Worm (Caenorhabditis elegans) whole organism, L4 larva: Measurements from ENCODE around the gene Y54G11A.19.

Source experiments
- R02D3.7 ChIP-seq: fragments of 150-350 bp; sonication (generic microtip); optimal IDR thresholded peaks from 3 replicates; lab custom pipeline; 2014; ENCODE audit warnings: missing biosample characterization, missing genetic modification characterization
- aly-2 ChIP-seq: sonication (generic microtip); optimal IDR thresholded peaks from 2 replicates; lab custom pipeline; 2018; ENCODE audit warnings: missing biosample characterization, missing genetic modification characterization
- ces-1 ChIP-seq: fragments of 150-350 bp; sonication (generic microtip); optimal IDR thresholded peaks from 4 replicates; lab custom pipeline; 2014; ENCODE audit warnings: missing biosample characterization, missing genetic modification reagents, missing genetic modification characterization
- dmd-8 ChIP-seq: fragments of 200-800 bp; sonication (Bioruptor generic); IDR thresholded peaks from 2 replicates; pipeline ENCODE4 v1.3.6; 2022; ENCODE audit warnings: missing genetic modification characterization, missing compliant biosample characterization
- egl-27 ChIP-seq: sonication (generic microtip); optimal IDR thresholded peaks from 3 replicates; lab custom pipeline; 2017; ENCODE audit warnings: missing biosample characterization, missing genetic modification reagents, missing genetic modification characterization
- fkh-10 ChIP-seq: fragments of 150-350 bp; optimal IDR thresholded peaks from 2 replicates; lab custom pipeline; 2014; ENCODE audit warnings: missing biosample characterization, missing genetic modification reagents, missing genetic modification characterization
- nhr-10 ChIP-seq: fragments of 150-350 bp; optimal IDR thresholded peaks from 2 replicates; lab custom pipeline; 2014; ENCODE audit warnings: missing biosample characterization, missing genetic modification characterization
- nhr-11 ChIP-seq: fragments of 150-350 bp; optimal IDR thresholded peaks from 2 replicates; lab custom pipeline; 2014; ENCODE audit warnings: missing biosample characterization, missing genetic modification characterization
- nhr-111 ChIP-seq: fragments of 200-800 bp; sonication (Bioruptor generic); optimal IDR thresholded peaks from 2 replicates; lab custom pipeline; 2018; ENCODE audit warnings: mild to moderate bottlenecking, missing genetic modification characterization, missing compliant biosample characterization
- nhr-42 ChIP-seq: fragments of 200-800 bp; sonication (Bioruptor generic); IDR thresholded peaks from 2 replicates; pipeline ENCODE4 v1.3.6; 2022; ENCODE audit warnings: missing genetic modification characterization, missing compliant biosample characterization
- nhr-76 ChIP-seq: fragments of 150-350 bp; optimal IDR thresholded peaks from 2 replicates; lab custom pipeline; 2014; ENCODE audit warnings: missing biosample characterization, missing genetic modification characterization
- skn-1 ChIP-seq: fragments of 150-350 bp; optimal IDR thresholded peaks from 2 replicates; lab custom pipeline; 2014; ENCODE audit warnings: missing biosample characterization, missing genetic modification characterization
- snpc-1.2 ChIP-seq: fragments of 200-800 bp; sonication (Bioruptor generic); IDR thresholded peaks from 2 replicates; pipeline ENCODE4 v1.3.6; 2022; ENCODE audit warnings: missing genetic modification reagents, missing genetic modification characterization, missing compliant biosample characterization
- unc-130 ChIP-seq: sonication (generic microtip); optimal IDR thresholded peaks from 2 replicates; lab custom pipeline; 2016; ENCODE audit warnings: missing genetic modification reagents, missing genetic modification characterization, missing compliant biosample characterization

DNA sequence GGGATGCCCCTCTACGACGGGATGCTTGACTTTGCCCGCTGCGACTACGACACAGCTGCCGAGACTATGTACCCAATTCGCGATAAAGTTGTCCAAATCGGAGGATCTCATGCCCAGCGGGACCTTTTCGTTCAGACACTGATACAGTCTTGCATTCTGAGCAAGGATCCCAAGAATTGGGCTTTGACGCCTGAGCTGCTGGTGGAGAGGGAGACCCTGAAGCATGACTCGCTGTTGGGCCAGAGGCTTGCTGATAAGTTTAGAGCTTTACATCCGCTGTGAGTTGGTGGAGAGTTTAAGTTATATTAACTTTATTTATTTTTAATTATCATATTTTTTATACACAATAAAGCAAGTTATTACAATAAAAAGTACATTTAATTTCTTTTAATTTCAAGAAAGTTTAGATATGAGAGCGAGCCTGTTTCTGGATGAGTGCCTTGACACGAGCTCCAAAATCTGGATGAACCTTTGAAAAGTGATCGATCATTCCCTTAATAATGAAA, 42.6 kb upstream of the Y54G11A.19 start:
- TF ChIP-seq snpc-1.2 (GFP tag; lab: Robert Waterston, UW) (no peak), ces-1 (GFP tag; lab: Kevin White, UChicago) (no peak), nhr-76 (tag; lab: Kevin White, UChicago) (no peak), nhr-42 (GFP tag; lab: Robert Waterston, UW) (no peak), aly-2 (tag; lab: Kevin White, UChicago) (no peak), skn-1 (tag; lab: Kevin White, UChicago) (no peak), fkh-10 (GFP tag; lab: Kevin White, UChicago) (no peak), nhr-11 (tag; lab: Kevin White, UChicago) (no peak), unc-130 (GFP tag; lab: Kevin White, UChicago) (no peak), egl-27 (tag; lab: Kevin White, UChicago) (no peak), R02D3.7 (tag; lab: Kevin White, UChicago) (no peak), nhr-10 (tag; lab: Kevin White, UChicago) (no peak), nhr-111 (GFP tag; lab: Kevin White, UChicago) (no peak), dmd-8 (GFP tag; lab: Robert Waterston, UW) (no peak)
